Worm (Caenorhabditis elegans) whole organism, L1 larva: ENCODE measurements around the gene otpl-6.

Experiments used
- C16A3.4 ChIP-seq: fragments of 150-350 bp; optimal IDR thresholded peaks from 2 replicates; lab custom pipeline; 2014; ENCODE audit warnings: missing biosample characterization, missing genetic modification characterization
- C34B4.2 ChIP-seq: sonication (generic microtip); optimal IDR thresholded peaks from 2 replicates; lab custom pipeline; 2017; ENCODE audit warnings: mild to moderate bottlenecking, missing genetic modification characterization, missing compliant biosample characterization
- F16B12.6 ChIP-seq: fragments of 150-350 bp; optimal IDR thresholded peaks from 2 replicates; lab custom pipeline; 2014; ENCODE audit warnings: missing biosample characterization, missing genetic modification characterization
- Y116A8C.19 ChIP-seq: sonication (generic microtip); optimal IDR thresholded peaks from 2 replicates; lab custom pipeline; 2016; ENCODE audit warnings: missing compliant biosample characterization, missing genetic modification characterization, borderline replicate concordance
- ama-1 ChIP-seq: fragments of 150-350 bp; optimal IDR thresholded peaks from 2 replicates; lab custom pipeline; 2014
- blmp-1 ChIP-seq: fragments of 150-350 bp; optimal IDR thresholded peaks from 2 replicates; lab custom pipeline; 2014; ENCODE audit warnings: missing biosample characterization, missing genetic modification characterization
- ceh-88 ChIP-seq: fragments of 200-800 bp; sonication (Bioruptor generic); IDR thresholded peaks from 2 replicates; pipeline ENCODE4 v1.3.6; 2022; ENCODE audit warnings: missing genetic modification characterization, missing compliant biosample characterization
- ceh-90 ChIP-seq: sonication (generic microtip); optimal IDR thresholded peaks from 2 replicates; lab custom pipeline; 2016; ENCODE audit warnings: missing genetic modification characterization, missing compliant biosample characterization
- ces-1 ChIP-seq: fragments of 150-350 bp; optimal IDR thresholded peaks from 2 replicates; lab custom pipeline; 2014; ENCODE audit warnings: missing biosample characterization, missing genetic modification reagents, missing genetic modification characterization
- dsc-1 ChIP-seq: sonication (generic microtip); optimal IDR thresholded peaks from 2 replicates; lab custom pipeline; 2016; ENCODE audit warnings: mild to moderate bottlenecking, missing genetic modification characterization, missing compliant biosample characterization
- efl-1 ChIP-seq, 4 experiments: fragments of 150-350 bp; optimal IDR thresholded peaks in 3 of 4; peaks in 1 of 4; 1 replicate in 1 of 4; 2 replicates in 3 of 4; lab custom pipeline; 2014; ENCODE audit warnings: missing biosample characterization in 2 of 4, missing genetic modification characterization in 2 of 4, missing genetic modification reagents in 2 of 4
- egl-13 ChIP-seq: sonication (generic microtip); optimal IDR thresholded peaks from 2 replicates; lab custom pipeline; 2016; ENCODE audit warnings: missing genotype, missing genetic modification reagents, missing genetic modification characterization, missing compliant biosample characterization
- egl-27 ChIP-seq, 2 experiments: fragments of 150-350 bp in 1 of 2; sonication (generic microtip); optimal IDR thresholded peaks; 3 replicates each; lab custom pipeline; 2017 to 2018; ENCODE audit warnings: missing biosample characterization in 2 of 2, missing genetic modification characterization in 2 of 2, missing genetic modification reagents in 2 of 2
- elt-2 ChIP-seq: sonication (generic microtip); optimal IDR thresholded peaks from 2 replicates; lab custom pipeline; 2016; ENCODE audit warnings: missing genetic modification characterization, mild to moderate bottlenecking, inconsistent platforms, missing compliant biosample characterization, missing genetic modification reagents
- elt-3 ChIP-seq, 6 experiments: fragments of 150-350 bp in 1 of 6; sonication (generic microtip); optimal IDR thresholded peaks; 2 replicates each; lab custom pipeline; 2017 to 2018; ENCODE audit warnings: missing biosample characterization in 6 of 6, missing genetic modification characterization in 6 of 6, inconsistent platforms in 1 of 6
- fos-1 ChIP-seq: fragments of 150-350 bp; optimal IDR thresholded peaks from 2 replicates; lab custom pipeline; 2014; ENCODE audit warnings: missing biosample characterization, missing genetic modification characterization
- grh-1 ChIP-seq: fragments of 200-800 bp; sonication (Bioruptor generic); IDR thresholded peaks from 2 replicates; pipeline ENCODE4 v1.3.6; 2022; ENCODE audit warnings: missing genetic modification reagents, missing genetic modification characterization, missing compliant biosample characterization
- hlh-17 ChIP-seq: fragments of 200-800 bp; sonication (Bioruptor generic); optimal IDR thresholded peaks from 2 replicates; lab custom pipeline; 2018; ENCODE audit warnings: missing genetic modification characterization, mild to moderate bottlenecking, missing compliant biosample characterization, moderate library complexity, borderline replicate concordance
- hlh-4 ChIP-seq: sonication (generic microtip); optimal IDR thresholded peaks from 2 replicates; lab custom pipeline; 2016; ENCODE audit warnings: mild to moderate bottlenecking, missing genetic modification characterization, missing compliant biosample characterization
- hpl-2 ChIP-seq: fragments of 150-350 bp; optimal IDR thresholded peaks from 2 replicates; lab custom pipeline; 2014; ENCODE audit warnings: missing biosample characterization, missing genetic modification reagents, missing genetic modification characterization
- irx-1 ChIP-seq: sonication (generic microtip); optimal IDR thresholded peaks from 2 replicates; lab custom pipeline; 2016; ENCODE audit warnings: missing genetic modification characterization, missing compliant biosample characterization
- jun-1 ChIP-seq: fragments of 150-350 bp; optimal IDR thresholded peaks from 2 replicates; lab custom pipeline; 2014; ENCODE audit warnings: missing biosample characterization, missing genetic modification reagents, missing genetic modification characterization
- lin-15B ChIP-seq: fragments of 150-350 bp; sonication (generic microtip); optimal IDR thresholded peaks from 3 replicates; lab custom pipeline; 2014; ENCODE audit warnings: missing biosample characterization, missing genetic modification characterization
- lir-3 ChIP-seq: sonication (generic microtip); optimal IDR thresholded peaks from 2 replicates; lab custom pipeline; 2016; ENCODE audit warnings: mild to moderate bottlenecking, missing genetic modification characterization, moderate library complexity, missing compliant biosample characterization; ENCODE audit not compliant: poor library complexity
- mdl-1 ChIP-seq, 2 experiments: fragments of 150-350 bp; optimal IDR thresholded peaks; 2 replicates each; lab custom pipeline; 2014 to 2017; ENCODE audit warnings: missing biosample characterization in 2 of 2, missing genetic modification characterization in 2 of 2, inconsistent platforms in 1 of 2
- mep-1 ChIP-seq: fragments of 150-350 bp; optimal IDR thresholded peaks from 2 replicates; lab custom pipeline; 2014; ENCODE audit warnings: missing biosample characterization, missing genetic modification characterization
- nhr-11 ChIP-seq: fragments of 150-350 bp; optimal IDR thresholded peaks from 2 replicates; lab custom pipeline; 2014; ENCODE audit warnings: missing biosample characterization, missing genetic modification characterization
- nhr-12 ChIP-seq: sonication (generic microtip); optimal IDR thresholded peaks from 2 replicates; lab custom pipeline; 2017; ENCODE audit warnings: missing biosample characterization, missing genetic modification characterization
- nhr-20 ChIP-seq: sonication (generic microtip); optimal IDR thresholded peaks from 2 replicates; lab custom pipeline; 2016; ENCODE audit warnings: mild to moderate bottlenecking, missing genetic modification characterization, missing compliant biosample characterization
- nhr-237 ChIP-seq: fragments of 150-350 bp; optimal IDR thresholded peaks from 2 replicates; lab custom pipeline; 2014; ENCODE audit warnings: missing biosample characterization, missing genetic modification characterization
- nhr-28 ChIP-seq: fragments of 150-350 bp; optimal IDR thresholded peaks from 2 replicates; lab custom pipeline; 2014; ENCODE audit warnings: missing biosample characterization, missing genetic modification characterization
- nhr-47 ChIP-seq: sonication (generic microtip); optimal IDR thresholded peaks from 2 replicates; lab custom pipeline; 2016; ENCODE audit warnings: mild to moderate bottlenecking, missing genetic modification characterization, moderate library complexity, missing compliant biosample characterization
- nhr-76 ChIP-seq: sonication (generic microtip); optimal IDR thresholded peaks from 2 replicates; lab custom pipeline; 2017; ENCODE audit warnings: missing biosample characterization, missing genetic modification characterization
- nhr-77 ChIP-seq: fragments of 150-350 bp; optimal IDR thresholded peaks from 2 replicates; lab custom pipeline; 2014; ENCODE audit warnings: missing biosample characterization, missing genetic modification characterization
- nhr-85 ChIP-seq: sonication (generic microtip); peaks from one replicate; lab custom pipeline; 2016; ENCODE audit warnings: missing genetic modification characterization, inconsistent platforms, missing compliant biosample characterization
- rnt-1 ChIP-seq: sonication (generic microtip); optimal IDR thresholded peaks from 2 replicates; lab custom pipeline; 2016; ENCODE audit warnings: mild to moderate bottlenecking, missing genetic modification characterization, moderate library complexity, missing compliant biosample characterization
- snpc-4 ChIP-seq: fragments of 150-350 bp; optimal IDR thresholded peaks from 2 replicates; lab custom pipeline; 2014; ENCODE audit warnings: missing biosample characterization, missing genetic modification characterization
- sox-4 ChIP-seq: sonication (generic microtip); optimal IDR thresholded peaks from 2 replicates; lab custom pipeline; 2016; ENCODE audit warnings: missing genetic modification characterization, missing compliant biosample characterization
- sptf-1 ChIP-seq: fragments of 150-350 bp; optimal IDR thresholded peaks from 2 replicates; lab custom pipeline; 2014; ENCODE audit warnings: missing biosample characterization, missing genetic modification characterization
- tbx-2 ChIP-seq: sonication (generic microtip); optimal IDR thresholded peaks from 2 replicates; lab custom pipeline; 2016; ENCODE audit warnings: missing genetic modification characterization, missing compliant biosample characterization
- unc-130 ChIP-seq: fragments of 150-350 bp; optimal IDR thresholded peaks from 2 replicates; lab custom pipeline; 2017; ENCODE audit warnings: missing biosample characterization, missing genetic modification characterization, inconsistent platforms
- unc-30 ChIP-seq: sonication (generic microtip); optimal IDR thresholded peaks from 2 replicates; lab custom pipeline; 2017; ENCODE audit warnings: missing biosample characterization, missing genetic modification characterization
- unc-62 ChIP-seq: fragments of 150-350 bp; optimal IDR thresholded peaks from 2 replicates; lab custom pipeline; 2014; ENCODE audit warnings: missing biosample characterization, missing genetic modification reagents, missing genetic modification characterization
- unc-98 ChIP-seq: fragments of 200-800 bp; sonication (Bioruptor generic); IDR thresholded peaks from 2 replicates; pipeline ENCODE4 v1.3.6; 2022; ENCODE audit warnings: missing genetic modification characterization, missing compliant biosample characterization
- xbp-1 ChIP-seq: sonication (generic microtip); optimal IDR thresholded peaks from 2 replicates; lab custom pipeline; 2016; ENCODE audit warnings: missing genetic modification characterization, missing compliant biosample characterization
- zag-1 ChIP-seq: fragments of 150-350 bp; optimal IDR thresholded peaks from 2 replicates; lab custom pipeline; 2014; ENCODE audit warnings: missing biosample characterization, missing genetic modification characterization
- ztf-11 ChIP-seq, 2 experiments: sonication (generic microtip); optimal IDR thresholded peaks; 2 replicates each; lab custom pipeline; 2016 to 2017; ENCODE audit warnings: missing genetic modification characterization in 2 of 2, missing biosample characterization in 1 of 2, missing compliant biosample characterization in 1 of 2

The otpl-6 gene

DNA sequence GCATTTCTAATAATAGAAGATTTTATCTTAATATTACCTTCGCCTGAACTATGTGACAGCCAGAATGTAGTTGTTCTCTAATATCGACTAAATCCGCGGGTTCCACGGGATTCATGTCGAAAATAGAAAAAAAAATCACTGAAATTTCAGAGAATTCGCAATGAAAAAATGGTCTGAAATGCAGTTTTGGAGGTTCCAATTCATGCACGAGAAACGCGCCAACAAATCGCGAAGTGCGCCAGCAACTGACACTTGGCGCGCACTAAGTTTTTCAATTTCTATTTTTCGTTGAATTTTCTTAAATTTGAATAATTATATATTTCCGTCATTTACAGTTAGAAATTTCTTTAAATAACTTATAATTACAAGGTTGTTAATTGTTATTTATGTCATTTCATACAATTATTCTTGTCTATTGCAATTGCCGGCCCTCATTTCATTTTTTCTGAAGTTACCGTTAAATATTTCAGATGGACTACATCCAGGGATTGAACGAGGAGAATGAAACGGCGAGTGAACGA is 44.0 kb downstream of the otpl-6 start, which contains the start of the genes F25G6.9 and symk-1 (continued):
- TF ChIP-seq grh-1 (GFP tag; lab: Robert Waterston, UW), result peak; percentile 44
- TF ChIP-seq xbp-1 (tag; lab: Kevin White, UChicago), result peak; percentile 76
- peak in 1 of 2 experiments; percentile 37 for TF ChIP-seq mdl-1 (tag; optimal IDR thresholded peaks at IDR 0.05; lab: Kevin White, UChicago)
- TF ChIP-seq C16A3.4 (tag; lab: Kevin White, UChicago), result peak; percentile 10
- TF ChIP-seq unc-62 (GFP tag; lab: Kevin White, UChicago), result no peak
- peak; percentile 16 for TF ChIP-seq lin-15B (tag; lab: Kevin White, UChicago)
- TF ChIP-seq sptf-1, result no peak
- TF ChIP-seq unc-130 (tag; lab: Kevin White, UChicago), result peak; percentile 12
- peak; percentile 87 for TF ChIP-seq mep-1 (tag; lab: Kevin White, UChicago)
- peak; percentile 81 for TF ChIP-seq tbx-2 (tag; lab: Kevin White, UChicago)
- TF ChIP-seq zag-1 (tag; lab: Kevin White, UChicago), result no peak
- peak; percentile 12 for TF ChIP-seq elt-2 (tag; lab: Kevin White, UChicago)
- TF ChIP-seq unc-30 (tag; lab: Kevin White, UChicago), result no peak
- TF ChIP-seq nhr-77 (tag; lab: Kevin White, UChicago), result no peak
- TF ChIP-seq nhr-12, result no peak
- no peak for TF ChIP-seq unc-98
- TF ChIP-seq nhr-237 (tag; lab: Kevin White, UChicago), result no peak
- peak; percentile 89 for TF ChIP-seq nhr-47
- peak; percentile 64 to 77 for TF ChIP-seq efl-1 (optimal IDR thresholded peaks at IDR 0.05; lab: Kevin White, UChicago)
- TF ChIP-seq efl-1 (GFP tag; optimal IDR thresholded peaks at IDR 0.05 in 1 of 2; lab: Kevin White, UChicago), result peak; percentile 73 to 97
- no peak for TF ChIP-seq ceh-88
- peak; percentile 86 for TF ChIP-seq rnt-1
- peak; percentile 77 for TF ChIP-seq nhr-20
- peak; percentile 86 for TF ChIP-seq nhr-85 (tag; lab: Kevin White, UChicago)
- TF ChIP-seq hlh-4 (tag; lab: Kevin White, UChicago), result no peak
- TF ChIP-seq dsc-1 (tag; lab: Kevin White, UChicago), result peak; percentile 82
- TF ChIP-seq irx-1, result peak; percentile 80
- peak in 1 of 2 experiments; percentile 41 for TF ChIP-seq ztf-11 (tag; optimal IDR thresholded peaks at IDR 0.05; lab: Kevin White, UChicago)
- TF ChIP-seq lir-3 (tag; lab: Kevin White, UChicago), result peak; percentile 47
- TF ChIP-seq F16B12.6, result peak; percentile 3
- no peak for TF ChIP-seq nhr-76 (tag; lab: Kevin White, UChicago)
- TF ChIP-seq blmp-1 (tag; lab: Kevin White, UChicago), result no peak
- peak; percentile 7 for TF ChIP-seq fos-1 (tag; lab: Kevin White, UChicago)
- peak; percentile 20 for TF ChIP-seq nhr-11
- no peak for TF ChIP-seq Y116A8C.19 (tag; lab: Kevin White, UChicago)
- TF ChIP-seq nhr-28 (tag; lab: Kevin White, UChicago), result no peak
- peak; percentile 29 for TF ChIP-seq egl-13 (tag; lab: Kevin White, UChicago)
- TF ChIP-seq C34B4.2 (tag; lab: Kevin White, UChicago), result no peak
- TF ChIP-seq jun-1 (tag; lab: Kevin White, UChicago), result no peak
- no peak for TF ChIP-seq ama-1
- TF ChIP-seq egl-27 (tag; optimal IDR thresholded peaks at IDR 0.05; lab: Kevin White, UChicago), result no peak
- TF ChIP-seq sox-4 (tag; lab: Kevin White, UChicago), result peak; percentile 57
- no peak for TF ChIP-seq ceh-90
- peak; percentile 44 for TF ChIP-seq hpl-2 (GFP tag; lab: Kevin White, UChicago)
- TF ChIP-seq ces-1 (GFP tag; lab: Kevin White, UChicago), result no peak
- TF ChIP-seq elt-3 (tag; optimal IDR thresholded peaks at IDR 0.05; lab: Kevin White, UChicago), result peak in 2 of 6 experiments; percentile 13 to 17
- peak; percentile 75 for TF ChIP-seq snpc-4
- no peak for TF ChIP-seq hlh-17 (GFP tag; lab: Kevin White, UChicago)
